Fruit fly (Drosophila melanogaster): ENCODE results near the gene Usp30.

DNA sequence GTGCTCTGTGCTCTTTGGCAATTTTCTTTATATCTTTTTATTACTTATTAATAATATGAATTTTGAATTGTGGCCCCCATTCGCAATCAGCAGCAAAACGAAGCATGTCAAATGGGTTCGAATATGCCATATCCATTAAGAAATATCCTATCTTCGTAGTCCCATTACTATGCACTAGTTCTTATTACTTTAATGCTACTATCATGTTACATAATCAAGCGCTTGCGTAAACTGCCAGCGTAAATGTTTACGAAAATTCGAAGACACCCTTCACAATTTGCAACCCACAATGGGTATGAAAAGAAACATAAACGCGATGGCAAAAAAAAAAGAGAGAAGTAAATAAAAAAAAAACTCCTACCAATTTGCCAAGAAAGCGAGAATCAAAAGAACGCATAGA lies 47.1 kb upstream of the Usp30 start:
- TF ChIP-seq fru (GFP tag; optimal IDR thresholded peaks at IDR 0.05) (peak; percentile 21), tai (GFP tag; optimal IDR thresholded peaks at IDR 0.05) (no peak), br (GFP tag; optimal IDR thresholded peaks at IDR 0.05) (peak; percentile 33), psq (GFP tag; optimal IDR thresholded peaks at IDR 0.05) (peak; percentile 48), woc (GFP tag; optimal IDR thresholded peaks at IDR 0.05) (no peak), Mio (GFP tag; optimal IDR thresholded peaks at IDR 0.05) (no peak), Myc (optimal IDR thresholded peaks at IDR 0.05) (no peak), lola (GFP tag; optimal IDR thresholded peaks at IDR 0.05) (no peak)
